Worm (Caenorhabditis elegans): Measurements from ENCODE around the gene K02E11.6.
A peak's percentile ranks its signal among the peaks of the same experiment; 100 is the strongest.

The K02E11.6 gene

DNA sequence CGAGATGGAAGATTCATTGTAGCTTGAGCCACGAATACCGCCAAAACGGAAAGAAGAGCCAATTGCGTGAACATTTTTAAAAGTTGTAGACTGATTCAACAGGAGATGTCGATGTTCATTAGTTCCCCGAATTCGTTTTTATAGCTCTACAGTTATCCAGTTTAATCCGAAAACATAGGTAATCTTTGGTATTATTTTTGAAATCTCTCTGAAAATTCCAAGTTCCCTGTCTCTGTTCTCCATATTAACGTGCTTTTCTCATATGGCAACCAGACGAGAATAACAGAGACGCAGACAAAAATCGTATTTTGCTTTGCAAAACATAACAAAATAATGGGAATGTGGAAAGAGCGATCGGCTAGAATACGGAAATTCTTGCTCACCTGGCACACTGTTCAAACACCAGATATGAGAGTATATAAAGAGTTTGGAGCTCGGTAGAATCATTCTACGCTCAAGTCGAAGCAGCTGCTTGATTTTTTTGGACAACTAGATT, 51.0 kb downstream of the K02E11.6 start, which contains the start of the genes spig-3 and F14D7.12:
TSS of gene spig-3 (minus strand) at position 101 of the 496 bp plus-strand sequence.
TSS of gene F14D7.12 (plus strand) at position 446 of the 496 bp plus-strand sequence.
- TF ChIP-seq eor-1 (tag; optimal IDR thresholded peaks at IDR 0.05) (no peak), aly-2 (tag; optimal IDR thresholded peaks at IDR 0.05) (no peak), ceh-16 (tag; optimal IDR thresholded peaks at IDR 0.05) (no peak), daf-12 (tag; optimal IDR thresholded peaks at IDR 0.05) (no peak), hmg-11 (tag; optimal IDR thresholded peaks at IDR 0.05) (no peak), lsy-12 (tag; optimal IDR thresholded peaks at IDR 0.05) (no peak), skn-1 (tag; optimal IDR thresholded peaks at IDR 0.05) (no peak), mml-1 (tag; optimal IDR thresholded peaks at IDR 0.05) (no peak), ztf-4 (tag; optimal IDR thresholded peaks at IDR 0.05) (no peak), nhr-28 (tag; optimal IDR thresholded peaks at IDR 0.05) (no peak), elt-1 (tag; optimal IDR thresholded peaks at IDR 0.05) (no peak)

DNA sequence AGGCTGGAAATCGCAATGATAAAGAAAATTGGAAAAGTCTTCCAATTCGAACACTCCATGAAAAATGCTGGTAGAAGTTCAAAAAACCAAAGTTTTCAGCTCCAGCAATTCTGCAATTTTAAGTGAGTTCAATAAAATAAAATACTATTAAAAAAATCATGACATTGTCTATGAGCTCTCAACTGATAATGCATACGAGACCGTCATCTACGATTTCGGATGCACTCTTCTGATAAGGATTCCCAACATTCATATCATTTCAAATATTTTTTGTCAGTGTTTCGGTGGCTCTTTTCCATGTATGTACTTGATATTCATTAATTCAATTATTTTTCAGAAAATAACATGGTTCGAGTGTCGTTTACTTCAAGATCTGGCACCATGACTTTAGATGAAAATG, 52.5 kb downstream of the K02E11.6 start, which contains the start of gene F14D7.6:
TSS of gene F14D7.6 (plus strand) at position 338 of the 400 bp plus-strand sequence.
- TF ChIP-seq nhr-11 (tag; optimal IDR thresholded peaks at IDR 0.05) (no peak), nhr-76 (tag; optimal IDR thresholded peaks at IDR 0.05) (no peak), fkh-10 (GFP tag; optimal IDR thresholded peaks at IDR 0.05) (no peak), ceh-28 (tag; optimal IDR thresholded peaks at IDR 0.05) (no peak), nhr-25 (tag; optimal IDR thresholded peaks at IDR 0.05) (no peak), ama-1 (optimal IDR thresholded peaks at IDR 0.05) (no peak), pqm-1 (tag; optimal IDR thresholded peaks at IDR 0.05) (peak; percentile 33), elt-2 (tag; optimal IDR thresholded peaks at IDR 0.05) (peak; percentile 59), R02D3.7 (tag; optimal IDR thresholded peaks at IDR 0.05) (no peak), unc-62 (GFP tag; optimal IDR thresholded peaks at IDR 0.05) (no peak)
